Fruit fly (Drosophila melanogaster): ENCODE data around the gene CG5004.

dm6 chrX:17111958-17112953, 4.9 kb downstream of the CG5004 start:
- no peak for TF ChIP-seq Myc (optimal IDR thresholded peaks at IDR 0.05)
- TF ChIP-seq psq (optimal IDR thresholded peaks at IDR 0.05): no peak
- TF ChIP-seq ttk (optimal IDR thresholded peaks at IDR 0.05): no peak

Measured in Kc167 (cell line).